Worm (Caenorhabditis elegans) whole organism, L4 larva: Measurements from ENCODE around the gene unc-42.

Experiments
- daf-8 ChIP-seq: fragments of 200-800 bp; sonication (Bioruptor generic); IDR thresholded peaks from 2 replicates; pipeline ENCODE4 v1.3.6; 2022; ENCODE audit warnings: missing genetic modification characterization, missing compliant biosample characterization
- fos-1 ChIP-seq: fragments of 150-350 bp; optimal IDR thresholded peaks from 2 replicates; lab custom pipeline; 2014; ENCODE audit warnings: missing biosample characterization, missing genetic modification characterization
- lir-3 ChIP-seq: sonication (generic microtip); optimal IDR thresholded peaks from 2 replicates; lab custom pipeline; 2016; ENCODE audit warnings: mild to moderate bottlenecking, missing genetic modification characterization, missing compliant biosample characterization
- madf-5 ChIP-seq, 2 experiments: fragments of 200-800 bp; sonication (Bioruptor generic); IDR thresholded peaks; 2 replicates each; pipeline ENCODE4 v1.3.6; 2022; ENCODE audit warnings: missing compliant biosample characterization in 2 of 2, missing genetic modification characterization in 2 of 2
- madf-9 ChIP-seq: fragments of 200-800 bp; sonication (Bioruptor generic); conservative IDR thresholded peaks from 2 replicates; pipeline ENCODE4 v1.3.6; 2022; ENCODE audit warnings: missing genetic modification reagents, missing genetic modification characterization, missing compliant biosample characterization
- nhr-76 ChIP-seq: fragments of 150-350 bp; optimal IDR thresholded peaks from 2 replicates; lab custom pipeline; 2014; ENCODE audit warnings: missing biosample characterization, missing genetic modification characterization
- pqm-1 ChIP-seq: sonication (generic microtip); optimal IDR thresholded peaks from 2 replicates; lab custom pipeline; 2017; ENCODE audit warnings: missing biosample characterization, missing genetic modification characterization
- unc-62 ChIP-seq, 3 experiments: fragments of 150-350 bp in 1 of 3; sonication (generic microtip); optimal IDR thresholded peaks in 2 of 3; peaks in 1 of 3; 1 replicate in 1 of 3; 2 replicates in 2 of 3; lab custom pipeline; 2014 to 2017; ENCODE audit warnings: missing biosample characterization in 3 of 3, missing genetic modification characterization in 3 of 3, missing genetic modification reagents in 3 of 3, missing genotype in 1 of 3
- ztf-11 ChIP-seq: fragments of 150-350 bp; optimal IDR thresholded peaks from 2 replicates; lab custom pipeline; 2014; ENCODE audit warnings: missing biosample characterization, missing genetic modification characterization

DNA sequence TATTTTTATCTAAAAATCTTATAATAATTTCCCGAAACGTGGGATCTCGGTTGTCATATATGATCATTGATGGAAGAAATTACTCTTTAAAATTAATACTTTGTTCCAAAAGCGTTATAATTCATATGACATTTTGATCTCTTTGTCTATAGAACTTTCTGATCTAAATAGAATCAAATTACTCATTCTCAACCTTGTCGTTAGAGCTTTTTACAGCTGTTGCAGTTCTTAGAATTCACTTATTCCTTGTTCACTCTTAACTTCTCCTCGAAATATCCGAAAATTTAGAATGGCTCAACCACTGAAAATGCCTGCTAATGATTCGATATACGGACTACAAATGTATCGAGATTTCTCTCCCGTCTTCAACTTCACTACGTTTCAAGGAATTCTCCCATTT, 42.0 kb upstream of the unc-42 start, which contains the start of gene sru-29:
- TF ChIP-seq unc-62 (GFP tag; optimal IDR thresholded peaks at IDR 0.05 in 1 of 2; lab: Kevin White, UChicago) (no peak), unc-62 (tag; optimal IDR thresholded peaks at IDR 0.05; lab: Kevin White, UChicago) (no peak), madf-5 (GFP tag; IDR thresholded peaks at IDR 0.05; lab: Robert Waterston, UW) (no peak), ztf-11 (tag; lab: Kevin White, UChicago) (no peak), fos-1 (no peak), daf-8 (GFP tag; lab: Robert Waterston, UW) (no peak), nhr-76 (tag; lab: Kevin White, UChicago) (no peak), pqm-1 (tag; lab: Kevin White, UChicago) (no peak), madf-9 (no peak), lir-3 (tag; lab: Kevin White, UChicago) (no peak)
